Fruit fly (Drosophila melanogaster): ENCODE data around the gene CG11562.

DNA sequence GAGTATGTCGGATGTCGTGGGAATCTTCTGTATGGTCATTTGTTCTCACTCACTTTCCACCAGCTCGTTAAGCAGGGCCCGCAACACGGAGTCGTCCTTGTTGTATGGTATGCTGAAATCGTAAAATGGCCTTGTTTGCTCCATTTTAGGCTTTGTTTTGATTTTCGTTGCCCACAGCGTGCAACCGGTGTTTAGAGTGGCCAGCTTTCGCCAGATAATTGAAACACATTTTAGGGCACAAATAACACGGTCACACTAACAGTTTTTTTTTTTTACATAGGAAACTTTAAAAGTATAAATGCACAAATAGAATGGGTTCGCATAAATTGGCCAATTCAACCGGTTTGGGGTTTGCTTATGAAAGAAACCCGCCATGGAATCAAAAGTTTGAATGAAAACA lies 40.0 kb upstream of the CG11562 start, which contains the start of gene Rpp30:
- TF ChIP-seq CG8478 (optimal IDR thresholded peaks at IDR 0.05) (no peak), CTCF (optimal IDR thresholded peaks at IDR 0.05) (peak in 1 of 2 experiments; percentile 21)

Data from S2 (cell line).